Fruit fly (Drosophila melanogaster) whole organism, embryonic: Measurements from ENCODE around the gene Rgl.

ENCODE experiments used
- CG10274 ChIP-seq: fragments of 200-800 bp; sonication (Bioruptor generic); optimal IDR thresholded peaks from 3 replicates; lab custom pipeline; 2017; ENCODE audit warnings: missing biosample characterization, mild to moderate bottlenecking, missing genetic modification characterization
- CG11695 ChIP-seq: fragments of 200-800 bp; sonication (Bioruptor generic); IDR thresholded peaks from 3 replicates; pipeline ENCODE4 v1.3.6; 2022; ENCODE audit warnings: missing biosample characterization, missing genetic modification characterization
- CG11696 ChIP-seq: fragments of 200-800 bp; sonication (Bioruptor generic); IDR thresholded peaks from 2 replicates; pipeline ENCODE4 v1.3.6; 2022; ENCODE audit warnings: missing biosample characterization, missing genetic modification characterization
- CG1233 ChIP-seq: fragments of 200-800 bp; sonication (Bioruptor generic); optimal IDR thresholded peaks from 4 replicates; lab custom pipeline; 2018; ENCODE audit warnings: missing biosample characterization, mild to moderate bottlenecking, missing genetic modification characterization
- CG12391 ChIP-seq: fragments of 200-800 bp; sonication (Bioruptor generic); optimal IDR thresholded peaks from 3 replicates; lab custom pipeline; 2018; ENCODE audit warnings: missing biosample characterization, mild to moderate bottlenecking, missing genetic modification characterization, moderate library complexity
- CG12659 ChIP-seq: fragments of 200-800 bp; sonication (Bioruptor generic); optimal IDR thresholded peaks from 3 replicates; lab custom pipeline; 2017; ENCODE audit warnings: mild to moderate bottlenecking, missing biosample characterization, missing genetic modification reagents, missing genetic modification characterization
- CG14050 ChIP-seq: fragments of 200-800 bp; sonication (Bioruptor generic); IDR thresholded peaks from 3 replicates; pipeline ENCODE4 v1.3.6; 2022; ENCODE audit warnings: missing biosample characterization, missing genetic modification characterization
- CG15073 ChIP-seq: fragments of 200-800 bp; sonication (Bioruptor generic); optimal IDR thresholded peaks from 2 replicates; lab custom pipeline; 2016; ENCODE audit warnings: missing biosample characterization, missing genetic modification characterization
- CG17385 ChIP-seq: fragments of 200-800 bp; sonication (Bioruptor generic); optimal IDR thresholded peaks from 3 replicates; lab custom pipeline; 2018; ENCODE audit warnings: missing biosample characterization, mild to moderate bottlenecking, missing genetic modification characterization
- CG31365 ChIP-seq: fragments of 200-800 bp; sonication (Bioruptor generic); optimal IDR thresholded peaks from 2 replicates; lab custom pipeline; 2018; ENCODE audit warnings: missing biosample characterization, mild to moderate bottlenecking, missing genetic modification characterization
- CG32772 ChIP-seq: fragments of 200-800 bp; sonication (Bioruptor generic); IDR thresholded peaks from 2 replicates; pipeline ENCODE4 v1.3.6; 2022; ENCODE audit warnings: missing biosample characterization, missing genetic modification characterization
- CG34224 ChIP-seq: fragments of 200-800 bp; sonication (Bioruptor generic); IDR thresholded peaks from 3 replicates; pipeline ENCODE4 v1.3.6; 2022; ENCODE audit warnings: missing biosample characterization, missing genetic modification characterization; ENCODE audit not compliant: partially characterized antibody
- CG43689 ChIP-seq: fragments of 200-800 bp; sonication (Bioruptor generic); IDR thresholded peaks from 2 replicates; pipeline ENCODE4 v1.3.6; 2022; ENCODE audit warnings: missing biosample characterization, missing genetic modification characterization
- CG4730 ChIP-seq: fragments of 200-800 bp; sonication (Bioruptor generic); IDR thresholded peaks from 2 replicates; pipeline ENCODE4 v1.3.6; 2022; ENCODE audit warnings: missing biosample characterization, missing genetic modification characterization
- CG6175 ChIP-seq: fragments of 200-800 bp; sonication (Bioruptor generic); IDR thresholded peaks from 3 replicates; pipeline ENCODE4 v1.3.6; 2022; ENCODE audit warnings: missing biosample characterization, missing genetic modification characterization
- CG6254 ChIP-seq: fragments of 200-800 bp; sonication (Bioruptor generic); optimal IDR thresholded peaks from 3 replicates; lab custom pipeline; 2017; ENCODE audit warnings: mild to moderate bottlenecking, missing biosample characterization, missing genetic modification reagents, missing genetic modification characterization
- CG6654 ChIP-seq: fragments of 200-800 bp; sonication (Bioruptor generic); optimal IDR thresholded peaks from 2 replicates; lab custom pipeline; 2017; ENCODE audit warnings: missing biosample characterization, mild to moderate bottlenecking, missing genetic modification characterization
- CG7987 ChIP-seq: fragments of 200-800 bp; sonication (Bioruptor generic); optimal IDR thresholded peaks from 2 replicates; lab custom pipeline; 2018; ENCODE audit warnings: missing biosample characterization, mild to moderate bottlenecking, missing genetic modification characterization, moderate library complexity
- CG8924 ChIP-seq: fragments of 200-800 bp; optimal IDR thresholded peaks from 3 replicates; lab custom pipeline; 2019; ENCODE audit warnings: missing biosample characterization, mild to moderate bottlenecking, missing genetic modification characterization, moderate library complexity
- CHES-1-like ChIP-seq: fragments of 200-800 bp; sonication (Bioruptor generic); optimal IDR thresholded peaks from 2 replicates; lab custom pipeline; 2016; ENCODE audit warnings: missing biosample characterization, missing genetic modification characterization
- Chrac-16 ChIP-seq: fragments of 200-800 bp; sonication (Bioruptor generic); optimal IDR thresholded peaks from 3 replicates; lab custom pipeline; 2016; ENCODE audit warnings: missing biosample characterization, missing genetic modification characterization
- Drgx ChIP-seq: fragments of 200-800 bp; sonication (Bioruptor generic); IDR thresholded peaks from 2 replicates; pipeline ENCODE4 v1.3.6; 2022; ENCODE audit warnings: missing biosample characterization, missing genetic modification characterization
- Fer2 ChIP-seq: fragments of 200-800 bp; sonication (Bioruptor generic); optimal IDR thresholded peaks from 2 replicates; lab custom pipeline; 2018; ENCODE audit warnings: missing biosample characterization, mild to moderate bottlenecking, missing genetic modification characterization, moderate library complexity
- PHDP ChIP-seq: fragments of 200-800 bp; sonication (Bioruptor generic); optimal IDR thresholded peaks from 3 replicates; lab custom pipeline; 2018; ENCODE audit warnings: missing biosample characterization, mild to moderate bottlenecking, missing genetic modification characterization, moderate library complexity
- Rx ChIP-seq: fragments of 200-800 bp; sonication (Bioruptor generic); IDR thresholded peaks from 2 replicates; pipeline ENCODE4 v1.3.6; 2022; ENCODE audit warnings: missing biosample characterization, missing genetic modification characterization
- Sox100B ChIP-seq: fragments of 200-800 bp; sonication (Bioruptor generic); optimal IDR thresholded peaks from 3 replicates; lab custom pipeline; 2018; ENCODE audit warnings: missing biosample characterization, mild to moderate bottlenecking, missing genetic modification characterization
- Taf1 ChIP-seq: fragments of 200-800 bp; sonication (Bioruptor generic); IDR thresholded peaks from 2 replicates; pipeline ENCODE4 v1.3.6; 2022; ENCODE audit warnings: missing biosample characterization, missing genetic modification characterization
- Tbp ChIP-seq: fragments of >200 bp; optimal IDR thresholded peaks from 2 replicates; lab custom pipeline; 2018; ENCODE audit warnings: missing biosample characterization, missing genetic modification characterization
- YL-1 ChIP-seq: fragments of 200-800 bp; sonication (Bioruptor generic); optimal IDR thresholded peaks from 3 replicates; lab custom pipeline; 2017; ENCODE audit warnings: missing biosample characterization, mild to moderate bottlenecking, missing genetic modification characterization
- amos ChIP-seq: fragments of 200-800 bp; sonication (Bioruptor generic); IDR thresholded peaks from 2 replicates; pipeline ENCODE4 v1.3.6; 2022; ENCODE audit warnings: missing biosample characterization, missing genetic modification characterization; ENCODE audit not compliant: partially characterized antibody
- ash1 ChIP-seq: fragments of 200-800 bp; sonication (Bioruptor generic); optimal IDR thresholded peaks from 2 replicates; lab custom pipeline; 2018; ENCODE audit warnings: missing biosample characterization, mild to moderate bottlenecking, missing genetic modification characterization
- cwo ChIP-seq: fragments of 200-800 bp; sonication (Bioruptor generic); optimal IDR thresholded peaks from 3 replicates; lab custom pipeline; 2017; ENCODE audit warnings: missing biosample characterization, missing genetic modification characterization, mild to moderate bottlenecking, moderate library complexity, missing genetic modification reagents
- esg ChIP-seq: fragments of 200-800 bp; sonication (Bioruptor generic); conservative IDR thresholded peaks from 2 replicates; pipeline ENCODE4 v1.3.6; 2022; ENCODE audit warnings: missing biosample characterization, missing genetic modification characterization
- grn ChIP-seq: fragments of 200-800 bp; sonication (Bioruptor generic); optimal IDR thresholded peaks from 3 replicates; lab custom pipeline; 2017; ENCODE audit warnings: missing biosample characterization, missing genetic modification characterization
- hb ChIP-seq: fragments of 200-800 bp; sonication (Bioruptor generic); IDR thresholded peaks from 3 replicates; pipeline ENCODE4 v1.3.6; 2022; ENCODE audit warnings: missing biosample characterization, missing genetic modification characterization; ENCODE audit not compliant: partially characterized antibody
- hbn ChIP-seq: fragments of 200-800 bp; sonication (Bioruptor generic); IDR thresholded peaks from 2 replicates; pipeline ENCODE4 v1.3.6; 2022; ENCODE audit warnings: missing biosample characterization, missing genetic modification characterization; ENCODE audit not compliant: partially characterized antibody
- ind ChIP-seq: fragments of 200-800 bp; sonication (Bioruptor generic); optimal IDR thresholded peaks from 3 replicates; lab custom pipeline; 2016; ENCODE audit warnings: missing biosample characterization, missing genetic modification characterization
- insv ChIP-seq, 2 experiments: fragments of 200-800 bp; sonication (Bioruptor generic); optimal IDR thresholded peaks; 3 replicates each; lab custom pipeline; 2016 to 2018; ENCODE audit warnings: missing biosample characterization in 2 of 2, missing genetic modification characterization in 2 of 2
- kah ChIP-seq: fragments of 200-800 bp; sonication (Bioruptor generic); optimal IDR thresholded peaks from 2 replicates; lab custom pipeline; 2018; ENCODE audit warnings: missing biosample characterization, mild to moderate bottlenecking, missing genetic modification characterization
- lilli ChIP-seq: fragments of 200-800 bp; sonication (Bioruptor generic); optimal IDR thresholded peaks from 3 replicates; lab custom pipeline; 2016; ENCODE audit warnings: missing biosample characterization, missing genetic modification characterization
- lola ChIP-seq, 3 experiments: fragments of >200 bp in 2 of 3; fragments of 200-800 bp in 1 of 3; sonication (Bioruptor generic) in 1 of 3; optimal IDR thresholded peaks; 2 replicates each; lab custom pipeline; 2017 to 2019; ENCODE audit warnings: missing biosample characterization in 3 of 3, missing genetic modification characterization in 3 of 3, mild to moderate bottlenecking in 1 of 3, moderate library complexity in 1 of 3
- psq ChIP-seq: fragments of 200-800 bp; sonication (Bioruptor generic); optimal IDR thresholded peaks from 2 replicates; lab custom pipeline; 2017; ENCODE audit warnings: missing biosample characterization, missing genetic modification characterization
- ranshi ChIP-seq: fragments of 200-800 bp; sonication (Bioruptor generic); IDR thresholded peaks from 2 replicates; pipeline ENCODE4 v1.3.6; 2022; ENCODE audit warnings: missing biosample characterization, missing genetic modification characterization
- sc ChIP-seq, 3 experiments: fragments of >200 bp in 2 of 3; fragments of 200-800 bp in 1 of 3; sonication (Bioruptor generic) in 1 of 3; optimal IDR thresholded peaks; 2 replicates in 2 of 3; 3 replicates in 1 of 3; lab custom pipeline; 2017; ENCODE audit warnings: mild to moderate bottlenecking in 1 of 3, missing biosample characterization in 1 of 3, missing genetic modification characterization in 1 of 3, missing genetic modification reagents in 1 of 3
- sens-2 ChIP-seq: fragments of 200-800 bp; sonication (Bioruptor generic); IDR thresholded peaks from 2 replicates; pipeline ENCODE4 v1.3.6; 2022; ENCODE audit warnings: missing biosample characterization, missing genetic modification characterization
- tin ChIP-seq: fragments of 200-800 bp; sonication (Bioruptor generic); optimal IDR thresholded peaks from 3 replicates; lab custom pipeline; 2016; ENCODE audit warnings: missing biosample characterization, missing genetic modification characterization
- tna ChIP-seq: fragments of 200-800 bp; sonication (Bioruptor generic); IDR thresholded peaks from 2 replicates; pipeline ENCODE4 v1.3.6; 2022; ENCODE audit warnings: missing biosample characterization, missing genetic modification characterization; ENCODE audit not compliant: partially characterized antibody
- usp ChIP-seq: fragments of >200 bp; optimal IDR thresholded peaks from 2 replicates; lab custom pipeline; 2017; ENCODE audit warnings: missing biosample characterization, missing genetic modification characterization
- zfh2 ChIP-seq: fragments of 200-800 bp; sonication (Bioruptor generic); optimal IDR thresholded peaks from 2 replicates; lab custom pipeline; 2016; ENCODE audit warnings: missing biosample characterization, missing genetic modification characterization

Rgl gene

DNA sequence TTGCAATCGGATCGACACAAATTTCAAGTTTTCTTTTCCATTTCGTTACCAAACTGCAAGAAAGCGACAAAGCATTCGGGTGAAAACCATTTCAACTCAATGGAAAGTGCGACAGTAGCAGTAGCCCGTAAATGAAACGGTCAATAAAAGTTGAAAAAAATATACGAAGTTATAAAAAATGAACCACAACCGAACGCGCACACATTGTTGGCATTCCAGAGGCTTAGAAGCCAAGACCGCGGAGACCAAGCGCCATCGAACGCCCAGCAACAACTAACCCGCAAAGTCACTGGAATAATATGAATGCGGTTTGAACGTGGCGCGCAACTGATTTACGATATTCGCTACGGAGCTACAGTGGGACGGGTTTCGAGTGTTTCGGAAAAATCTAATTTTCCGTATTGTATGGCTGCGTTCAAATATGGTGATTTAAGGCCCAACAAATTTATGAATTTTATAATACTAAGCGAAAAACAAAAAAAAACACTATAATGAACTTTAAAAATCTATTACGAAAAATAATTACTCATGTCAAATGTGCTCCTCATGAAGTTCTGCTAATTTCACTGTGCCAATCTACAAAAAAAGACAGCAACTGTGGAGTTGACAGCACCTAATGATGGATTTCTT is 3.0 kb downstream of the Rgl start (continued):
- TF ChIP-seq grn (GFP tag; lab: Kevin White, UChicago) (no peak), CG6654 (GFP tag; lab: Kevin White, UChicago) (no peak), CG14050 (GFP tag; lab: Robert Waterston, UW) (no peak), CG6254 (no peak), esg (GFP tag; lab: Robert Waterston, UW) (0 out of 2 replicates have a peak, but pooled peaks have one; percentile 10), CG1233 (no peak), CG10274 (GFP tag; lab: Kevin White, UChicago) (no peak), ranshi (GFP tag; lab: Robert Waterston, UW) (0 out of 2 replicates have a peak, but pooled peaks have one; percentile 32), Drgx (GFP tag; lab: Robert Waterston, UW) (peak; percentile 74), Taf1 (GFP tag; lab: Robert Waterston, UW) (peak; percentile 40; the same call in 1 of the 2 replicates), hb (GFP tag; lab: Robert Waterston, UW) (no peak), CG11695 (GFP tag; lab: Robert Waterston, UW) (peak; percentile 45; the same call in 2 of the 3 replicates), CG7987 (no peak), CG15073 (GFP tag; lab: Kevin White, UChicago) (no peak), Sox100B (GFP tag; lab: Kevin White, UChicago) (peak; percentile 32), Chrac-16 (GFP tag; lab: Kevin White, UChicago) (peak; percentile 31), lilli (GFP tag; lab: Kevin White, UChicago) (peak; percentile 70), CG32772 (no peak), CG12659 (peak; percentile 39), cwo (GFP tag; lab: Kevin White, UChicago) (peak; percentile 34), ind (peak; percentile 32), CG6175 (GFP tag; lab: Robert Waterston, UW) (no peak), ash1 (GFP tag; lab: Kevin White, UChicago) (no peak), YL-1 (no peak), CHES-1-like (no peak), Tbp (GFP tag; lab: Kevin White, UChicago) (no peak), amos (GFP tag; lab: Robert Waterston, UW) (0 out of 2 replicates have a peak, but pooled peaks have one; percentile 15), zfh2 (GFP tag; lab: Kevin White, UChicago) (peak; percentile 26), CG12391 (tag; lab: Kevin White, UChicago) (peak; percentile 52), lola (GFP tag; optimal IDR thresholded peaks at IDR 0.05; lab: Kevin White, UChicago) (peak in 1 of 3 experiments; percentile 30), tna (GFP tag; lab: Robert Waterston, UW) (no peak), CG31365 (tag; lab: Kevin White, UChicago) (no peak), tin (peak; percentile 7), Fer2 (tag; lab: Kevin White, UChicago) (no peak), CG43689 (no peak), CG11696 (GFP tag; lab: Robert Waterston, UW) (no peak), PHDP (tag; lab: Kevin White, UChicago) (peak; percentile 51), CG8924 (tag; lab: Kevin White, UChicago) (no peak), sens-2 (GFP tag; lab: Robert Waterston, UW) (no peak), kah (GFP tag; lab: Kevin White, UChicago) (no peak), CG17385 (peak; percentile 7), psq (GFP tag; lab: Kevin White, UChicago) (no peak), usp (GFP tag; lab: Kevin White, UChicago) (no peak), CG34224 (GFP tag; lab: Robert Waterston, UW) (no peak), hbn (GFP tag; lab: Robert Waterston, UW) (no peak), Rx (GFP tag; lab: Robert Waterston, UW) (no peak), sc (optimal IDR thresholded peaks at IDR 0.05; lab: Kevin White, UChicago) (no peak), sc (GFP tag; optimal IDR thresholded peaks at IDR 0.05; lab: Kevin White, UChicago) (no peak), insv (GFP tag; optimal IDR thresholded peaks at IDR 0.05; lab: Kevin White, UChicago) (no peak), CG4730 (GFP tag; lab: Robert Waterston, UW) (no peak)
